Worm (Caenorhabditis elegans): ENCODE data around the gene orai-1.

DNA sequence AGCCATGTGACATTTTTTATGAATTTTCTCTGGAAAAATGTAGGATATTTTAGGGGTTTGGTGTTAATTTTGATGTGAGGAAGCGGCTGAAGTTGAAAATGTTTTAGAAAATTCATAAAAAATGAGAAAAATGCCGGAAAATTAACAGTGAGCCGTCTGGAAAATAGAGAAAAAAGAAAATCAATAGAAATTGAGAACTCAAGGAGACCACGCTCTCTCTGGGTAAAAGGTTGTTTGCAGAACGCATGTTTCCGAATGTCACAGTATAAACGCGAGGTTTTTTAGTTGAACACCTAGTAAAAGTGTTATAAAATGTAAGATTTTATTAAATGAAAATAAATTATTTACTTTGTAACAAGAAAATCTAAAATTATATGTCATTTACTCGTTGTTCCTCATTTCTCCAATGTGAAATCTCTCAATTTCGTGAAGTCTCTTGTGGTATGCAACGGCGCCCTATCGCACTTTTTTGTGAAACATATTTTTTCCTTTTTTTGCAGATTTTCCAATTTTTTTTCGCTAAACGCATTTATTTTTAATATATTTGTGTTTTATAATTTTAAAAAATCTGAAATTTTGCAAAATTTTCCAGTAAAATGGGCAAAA, 6.3 kb upstream of the orai-1 start, which contains the start of the genes tag-266 and tag-267:
- TF ChIP-seq drap-1 (GFP tag; optimal IDR thresholded peaks at IDR 0.05) (peak; percentile 61), sem-2 (GFP tag; optimal IDR thresholded peaks at IDR 0.05) (peak; percentile 28)

Data from whole organism, mixed stage, embryonic.